Fruit fly (Drosophila melanogaster): ENCODE results near the gene CG34450.

DNA sequence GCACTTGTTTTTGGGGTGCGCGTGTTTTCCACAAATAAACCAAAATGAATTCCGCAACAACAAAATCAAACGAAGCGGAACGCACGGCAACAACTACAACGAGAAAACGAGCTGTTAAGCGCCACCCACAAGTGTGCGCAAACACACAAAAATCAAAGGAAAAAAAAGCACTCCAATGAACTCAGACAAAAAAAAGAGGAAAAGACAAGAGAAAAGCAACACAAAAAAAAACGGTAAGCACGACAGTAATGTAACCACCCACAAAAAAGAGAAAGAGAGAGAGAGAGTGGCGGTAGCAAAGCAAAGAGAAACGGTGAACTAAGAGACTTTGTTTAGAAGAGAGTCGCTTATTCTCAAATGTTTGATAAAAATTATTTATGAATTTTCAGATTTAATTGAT lies 24.6 kb downstream of the CG34450 start:
- TF ChIP-seq bab1 (GFP tag; optimal IDR thresholded peaks at IDR 0.05) (no peak), Clk (GFP tag; optimal IDR thresholded peaks at IDR 0.05) (no peak), kay (GFP tag; ENCODE audit: borderline replicate concordance) (no peak), toe (GFP tag; optimal IDR thresholded peaks at IDR 0.05) (no peak), CG11617 (GFP tag; optimal IDR thresholded peaks at IDR 0.05) (no peak), Hr96 (GFP tag; optimal IDR thresholded peaks at IDR 0.05) (no peak), CG14711 (tag; optimal IDR thresholded peaks at IDR 0.05) (no peak), cnc (optimal IDR thresholded peaks at IDR 0.05) (no peak), Crg-1 (GFP tag; optimal IDR thresholded peaks at IDR 0.05) (no peak), CG33017 (tag; optimal IDR thresholded peaks at IDR 0.05) (no peak), cic (GFP tag; optimal IDR thresholded peaks at IDR 0.05) (no peak), CG1620 (GFP tag; optimal IDR thresholded peaks at IDR 0.05) (no peak), CG5204 (GFP tag; optimal IDR thresholded peaks at IDR 0.05) (no peak), CG12768 (GFP tag; optimal IDR thresholded peaks at IDR 0.05) (no peak)

Measured in whole organism, adult.